Fruit fly (Drosophila melanogaster): ENCODE results near the gene CG12111.

- TF ChIP-seq kay (GFP tag; ENCODE audit: borderline replicate concordance), result no peak
- no peak for TF ChIP-seq CG7045 (GFP tag; optimal IDR thresholded peaks at IDR 0.05)
- TF ChIP-seq Clk (GFP tag; optimal IDR thresholded peaks at IDR 0.05), result no peak
- TF ChIP-seq bab1 (GFP tag; optimal IDR thresholded peaks at IDR 0.05), result no peak
Measured at dm6 chrX:8529598-8529997, 41.1 kb downstream of the CG12111 start, which contains the start of gene PIP82.

Measured in whole organism, adult.